Worm (Caenorhabditis elegans): Measurements from ENCODE around the gene him-17.

him-17 gene

DNA sequence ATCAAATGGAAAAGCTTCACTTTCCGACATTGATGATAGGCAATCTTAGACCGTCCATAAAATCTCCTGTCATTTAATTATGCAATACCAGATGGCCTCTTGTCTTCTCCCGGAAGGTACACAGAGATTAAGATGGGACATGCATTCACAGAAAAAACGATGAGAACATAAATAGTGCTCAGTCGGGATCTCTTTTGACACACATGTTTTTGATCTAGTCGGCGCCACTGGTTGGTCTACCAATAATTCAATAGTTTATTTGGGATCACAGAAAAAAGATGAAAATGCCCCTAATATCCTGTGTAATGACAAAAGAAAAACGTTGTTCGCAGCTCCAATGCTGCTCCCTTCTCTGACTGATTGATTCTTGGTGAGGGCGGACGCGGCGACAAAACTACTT, 15.5 kb upstream of the him-17 start:
- TF ChIP-seq lsy-27 (tag; optimal IDR thresholded peaks at IDR 0.05; ENCODE audit: borderline replicate concordance, insufficient read depth) (no peak), dox-1 (GFP tag; IDR thresholded peaks at IDR 0.05) (no peak), ztf-3 (GFP tag; optimal IDR thresholded peaks at IDR 0.05) (no peak), hmg-1.2 (GFP tag; IDR thresholded peaks at IDR 0.05) (no peak), madf-10 (tag; optimal IDR thresholded peaks at IDR 0.05) (no peak)

DNA sequence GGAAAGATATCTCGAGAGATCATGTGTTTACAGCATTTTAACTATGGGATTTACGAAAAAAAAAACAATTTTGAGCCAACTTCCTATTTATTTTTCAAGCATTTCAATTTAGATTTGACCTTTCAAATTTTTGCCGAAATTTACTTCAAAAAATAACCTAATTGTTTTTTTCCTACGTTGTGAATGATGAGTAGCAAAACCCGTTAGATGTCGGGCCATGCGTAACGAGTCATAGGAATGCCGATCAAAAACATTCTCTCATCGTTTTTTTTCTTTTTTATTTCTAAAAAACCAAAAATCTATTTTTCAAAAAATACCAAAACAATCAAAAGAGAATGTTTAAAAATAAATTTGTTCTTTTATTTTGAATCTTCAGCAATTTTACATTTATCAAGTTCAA, 13.6 kb upstream of the him-17 start:
- TF ChIP-seq lin-26 (GFP tag; IDR thresholded peaks at IDR 0.05) (no peak), hsf-1 (GFP tag; IDR thresholded peaks at IDR 0.05) (no peak), snpc-3.4 (tag; optimal IDR thresholded peaks at IDR 0.05) (peak; percentile 4), sea-2 (GFP tag; IDR thresholded peaks at IDR 0.05) (no peak), snpc-1.1 (tag; optimal IDR thresholded peaks at IDR 0.05; ENCODE audit: insufficient read depth) (peak; percentile 86), dox-1 (GFP tag; IDR thresholded peaks at IDR 0.05) (no peak), hmg-1.2 (GFP tag; IDR thresholded peaks at IDR 0.05) (peak; percentile 68), Y53G8AR.9 (GFP tag; conservative IDR thresholded peaks at IDR 0.05) (no peak), akir-1 (GFP tag; optimal IDR thresholded peaks at IDR 0.05) (no peak), unc-130 (GFP tag; optimal IDR thresholded peaks at IDR 0.05) (no peak), lir-1 (GFP tag; conservative IDR thresholded peaks at IDR 0.05) (no peak), B0019.2 (GFP tag; conservative IDR thresholded peaks at IDR 0.05) (no peak), Y53F4B.3 (GFP tag; IDR thresholded peaks at IDR 0.05) (no peak), snpc-4 (GFP tag; optimal IDR thresholded peaks at IDR 0.05) (peak; percentile 46), snpc-4 (tag; optimal IDR thresholded peaks at IDR 0.05) (peak; percentile 12 to 88 (median 76)), ztf-3 (GFP tag; optimal IDR thresholded peaks at IDR 0.05) (no peak), cebp-1 (GFP tag; IDR thresholded peaks at IDR 0.05) (no peak), cebp-1 (tag; optimal IDR thresholded peaks at IDR 0.05) (no peak)

DNA sequence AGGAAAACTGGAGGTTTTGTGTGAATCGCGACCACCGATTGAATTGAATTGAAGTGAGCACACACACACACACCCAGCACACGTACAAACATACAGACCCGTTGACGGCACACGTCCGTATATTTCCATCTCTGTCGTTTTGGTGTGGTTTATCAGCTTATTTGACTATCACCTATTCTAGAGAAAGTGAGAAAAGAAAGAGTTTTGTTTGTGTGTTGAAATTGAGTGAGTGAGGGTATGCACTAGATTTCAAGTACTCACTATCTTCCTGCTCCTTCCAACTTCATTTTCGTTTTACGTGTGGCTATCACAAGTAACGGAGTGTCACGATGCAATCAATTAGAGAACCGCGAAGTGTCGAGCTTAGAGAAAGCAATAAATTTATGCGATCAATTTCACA, 12.7 kb upstream of the him-17 start:
- TF ChIP-seq egl-44 (GFP tag; IDR thresholded peaks at IDR 0.05) (0 out of 2 replicates have a peak, but pooled peaks have one; percentile 43), F49E8.2 (tag; optimal IDR thresholded peaks at IDR 0.05; ENCODE audit: insufficient read depth) (no peak), ZK185.1 (tag; optimal IDR thresholded peaks at IDR 0.05; ENCODE audit: poor library complexity, severe bottlenecking) (no peak), ztf-28 (GFP tag; IDR thresholded peaks at IDR 0.05) (no peak), lin-54 (GFP tag; optimal IDR thresholded peaks at IDR 0.05) (peak; percentile 18), let-607 (tag; optimal IDR thresholded peaks at IDR 0.05) (peak; percentile 65 to 94), mcd-1 (GFP tag; IDR thresholded peaks at IDR 0.05) (peak; percentile 33; the same call in 1 of the 2 replicates), ceh-40 (GFP tag; IDR thresholded peaks at IDR 0.05) (no peak), B0336.3 (GFP tag; IDR thresholded peaks at IDR 0.05) (peak; percentile 25; the same call in 1 of the 2 replicates), Y79H2A.3 (GFP tag; conservative IDR thresholded peaks at IDR 0.05) (no peak), F23B12.7 (tag; optimal IDR thresholded peaks at IDR 0.05; ENCODE audit: insufficient read depth) (peak; percentile 63), nhr-27 (tag; optimal IDR thresholded peaks at IDR 0.05) (no peak), ztf-18 (tag; optimal IDR thresholded peaks at IDR 0.05) (no peak), dox-1 (GFP tag; IDR thresholded peaks at IDR 0.05) (peak; percentile 58), mxl-1 (tag; optimal IDR thresholded peaks at IDR 0.05) (no peak), ets-4 (GFP tag; optimal IDR thresholded peaks at IDR 0.05) (peak; percentile 47), nhr-80 (tag; optimal IDR thresholded peaks at IDR 0.05) (peak; percentile 91), rpc-1 (optimal IDR thresholded peaks at IDR 0.05) (no peak), rpc-1 (tag; optimal IDR thresholded peaks at IDR 0.05) (no peak), ztf-26 (tag; optimal IDR thresholded peaks at IDR 0.05) (no peak), Y53G8AR.9 (GFP tag; conservative IDR thresholded peaks at IDR 0.05) (no peak), atf-7 (tag; optimal IDR thresholded peaks at IDR 0.05) (peak; percentile 54), snpc-1.3 (tag; optimal IDR thresholded peaks at IDR 0.05; ENCODE audit: insufficient read depth) (no peak), aptf-2 (GFP tag; conservative IDR thresholded peaks at IDR 0.05) (no peak), hlh-12 (tag; optimal IDR thresholded peaks at IDR 0.05) (no peak), lin-40 (tag; optimal IDR thresholded peaks at IDR 0.05) (no peak), snpc-4 (GFP tag; optimal IDR thresholded peaks at IDR 0.05) (no peak), snpc-4 (tag; optimal IDR thresholded peaks at IDR 0.05) (peak in 2 of 4 experiments; percentile 1 to 55), lsl-1 (GFP tag; optimal IDR thresholded peaks at IDR 0.05) (no peak)
